Fruit fly (Drosophila melanogaster): ENCODE data around the gene Mcm6.

Mcm6 gene

DNA sequence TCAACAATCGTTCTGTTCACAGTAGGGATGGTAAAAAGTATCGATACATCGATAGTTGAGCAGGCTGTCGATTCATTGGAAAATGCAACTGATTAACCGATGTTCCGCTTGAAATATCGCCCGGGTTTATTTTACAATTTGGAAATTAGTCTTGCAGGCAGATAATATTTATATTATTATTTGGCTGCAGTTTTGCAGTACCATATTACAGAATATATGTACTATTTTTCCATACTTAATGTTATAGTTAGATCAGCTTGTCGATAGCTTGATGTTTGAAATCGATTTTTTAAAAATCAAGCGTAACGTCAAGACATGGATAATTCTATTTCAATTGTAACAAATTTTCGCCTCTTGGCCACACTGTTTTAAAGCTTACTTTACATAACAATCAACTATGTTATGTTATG lies 20.8 kb downstream of the Mcm6 start, which contains the start of gene CG14442 (continued):
- TF ChIP-seq mam (GFP tag; optimal IDR thresholded peaks at IDR 0.05): peak; percentile 11
- TF ChIP-seq CG13287 (GFP tag; IDR thresholded peaks at IDR 0.05; ENCODE audit: partially characterized antibody): peak; percentile 91
- peak; percentile 22; the same call in 1 of the 2 replicates for TF ChIP-seq NFAT (GFP tag; IDR thresholded peaks at IDR 0.05)
- TF ChIP-seq Myb (GFP tag; optimal IDR thresholded peaks at IDR 0.05): peak; percentile 67
- TF ChIP-seq CG2120 (GFP tag; optimal IDR thresholded peaks at IDR 0.05): peak; percentile 60
- peak; percentile 87 for TF ChIP-seq CG2129 (GFP tag; IDR thresholded peaks at IDR 0.05; ENCODE audit: partially characterized antibody)
- TF ChIP-seq CG34224 (GFP tag; IDR thresholded peaks at IDR 0.05; ENCODE audit: partially characterized antibody): peak; percentile 90
- TF ChIP-seq CG8290 (GFP tag; optimal IDR thresholded peaks at IDR 0.05): peak; percentile 77
- peak; percentile 52 to 58 for TF ChIP-seq CG8290 (tag; optimal IDR thresholded peaks at IDR 0.05)
- TF ChIP-seq bbx (GFP tag; IDR thresholded peaks at IDR 0.05; ENCODE audit: partially characterized antibody): peak; percentile 91
- TF ChIP-seq pho (GFP tag; optimal IDR thresholded peaks at IDR 0.05): peak; percentile 24
- TF ChIP-seq tna (GFP tag; IDR thresholded peaks at IDR 0.05; ENCODE audit: partially characterized antibody): peak; percentile 84
- peak; percentile 59 for TF ChIP-seq phol (tag; optimal IDR thresholded peaks at IDR 0.05)
- no peak for TF ChIP-seq CG17359 (tag; optimal IDR thresholded peaks at IDR 0.05)
- TF ChIP-seq HLH54F (GFP tag; optimal IDR thresholded peaks at IDR 0.05): peak; percentile 32
- peak; percentile 2 for TF ChIP-seq CTCF (GFP tag; optimal IDR thresholded peaks at IDR 0.05)
- no peak for TF ChIP-seq CG10959 (GFP tag; IDR thresholded peaks at IDR 0.05)
- peak in 1 of 3 experiments; percentile 15 for TF ChIP-seq lola (GFP tag; optimal IDR thresholded peaks at IDR 0.05)
- TF ChIP-seq CG18476 (GFP tag; optimal IDR thresholded peaks at IDR 0.05): peak; percentile 17
- peak; percentile 18 for TF ChIP-seq Max (GFP tag; optimal IDR thresholded peaks at IDR 0.05)
- TF ChIP-seq zf30C (GFP tag; optimal IDR thresholded peaks at IDR 0.05): no peak
- TF ChIP-seq Elba2 (GFP tag; optimal IDR thresholded peaks at IDR 0.05): peak; percentile 4
- peak; percentile 31 for TF ChIP-seq CG18599 (GFP tag; optimal IDR thresholded peaks at IDR 0.05)
- peak; percentile 93 for TF ChIP-seq unc-4 (GFP tag; IDR thresholded peaks at IDR 0.05; ENCODE audit: partially characterized antibody)
- peak; percentile 55 for TF ChIP-seq grau (tag; optimal IDR thresholded peaks at IDR 0.05)
- TF ChIP-seq D19B (GFP tag; optimal IDR thresholded peaks at IDR 0.05): no peak
- TF ChIP-seq CG9932 (GFP tag; IDR thresholded peaks at IDR 0.05): peak; percentile 72
- TF ChIP-seq CG3847 (GFP tag; IDR thresholded peaks at IDR 0.05): peak; percentile 45; the same call in 1 of the 2 replicates
- TF ChIP-seq Dref (GFP tag; IDR thresholded peaks at IDR 0.05): peak; percentile 83
- peak; percentile 33 for TF ChIP-seq CG10267 (tag; optimal IDR thresholded peaks at IDR 0.05)
- TF ChIP-seq CG10147 (GFP tag; optimal IDR thresholded peaks at IDR 0.05): peak; percentile 2
- no peak for TF ChIP-seq nau (GFP tag; optimal IDR thresholded peaks at IDR 0.05)
- peak; percentile 66 for TF ChIP-seq CG1603 (tag; optimal IDR thresholded peaks at IDR 0.05)
- peak; percentile 33 to 89 for TF ChIP-seq Pdp1 (GFP tag; optimal IDR thresholded peaks at IDR 0.05)
- TF ChIP-seq CG13894 (tag; optimal IDR thresholded peaks at IDR 0.05): peak; percentile 66
- TF ChIP-seq gsb-n (tag; optimal IDR thresholded peaks at IDR 0.05): peak; percentile 68
- peak; percentile 59 for TF ChIP-seq slbo (GFP tag; IDR thresholded peaks at IDR 0.05)
- no peak for TF ChIP-seq CG18619 (GFP tag; optimal IDR thresholded peaks at IDR 0.05)
- no peak for TF ChIP-seq ems (GFP tag; optimal IDR thresholded peaks at IDR 0.05)
- peak; percentile 21 to 29 for TF ChIP-seq Hr51 (GFP tag; optimal IDR thresholded peaks at IDR 0.05)
- TF ChIP-seq Deaf1 (tag; optimal IDR thresholded peaks at IDR 0.05): no peak
- no peak for TF ChIP-seq eve (GFP tag; optimal IDR thresholded peaks at IDR 0.05)
- TF ChIP-seq B-H2 (GFP tag; optimal IDR thresholded peaks at IDR 0.05): peak; percentile 41
- no peak for TF ChIP-seq ac (GFP tag; optimal IDR thresholded peaks at IDR 0.05)
- peak; percentile 29 for TF ChIP-seq CG13296 (GFP tag; optimal IDR thresholded peaks at IDR 0.05)
- TF ChIP-seq knrl (GFP tag; IDR thresholded peaks at IDR 0.05; ENCODE audit: partially characterized antibody): peak; percentile 93
- peak; percentile 93 for TF ChIP-seq Doc3 (GFP tag; IDR thresholded peaks at IDR 0.05; ENCODE audit: partially characterized antibody)
- TF ChIP-seq CG12659 (GFP tag; optimal IDR thresholded peaks at IDR 0.05): peak; percentile 64
- peak; percentile 4 for TF ChIP-seq CG3838 (GFP tag; optimal IDR thresholded peaks at IDR 0.05)
- peak; percentile 4 for TF ChIP-seq crc (GFP tag; optimal IDR thresholded peaks at IDR 0.05)
